Worm (Caenorhabditis elegans) whole organism, late embryonic: ENCODE measurements around the gene smc-5.

ENCODE experiments used
- C08G9.2 ChIP-seq: sonication (generic microtip); optimal IDR thresholded peaks from 2 replicates; lab custom pipeline; 2016; ENCODE audit warnings: mild to moderate bottlenecking, missing genetic modification characterization, moderate library complexity, missing compliant biosample characterization
- C38D4.7 ChIP-seq: fragments of 200-800 bp; sonication (Bioruptor generic); optimal IDR thresholded peaks from 2 replicates; lab custom pipeline; 2018; ENCODE audit warnings: mild to moderate bottlenecking, missing genetic modification characterization, moderate library complexity, missing compliant biosample characterization
- F13H6.1 ChIP-seq: sonication (generic microtip); optimal IDR thresholded peaks from 2 replicates; lab custom pipeline; 2016; ENCODE audit warnings: missing genetic modification characterization, missing compliant biosample characterization
- K09A11.1 ChIP-seq: sonication (generic microtip); optimal IDR thresholded peaks from 2 replicates; lab custom pipeline; 2017; ENCODE audit warnings: antibody characterized with exemption, mild to moderate bottlenecking, missing genetic modification characterization, missing compliant biosample characterization; ENCODE audit not compliant: insufficient read depth
- T23F11.4 ChIP-seq: fragments of 200-800 bp; sonication (Bioruptor generic); optimal IDR thresholded peaks from 2 replicates; lab custom pipeline; 2018; ENCODE audit warnings: mild to moderate bottlenecking, missing genetic modification characterization, missing compliant biosample characterization
- Y22D7AL.16 ChIP-seq: sonication (generic microtip); optimal IDR thresholded peaks from 2 replicates; lab custom pipeline; 2016; ENCODE audit warnings: missing genetic modification characterization, missing compliant biosample characterization
- ahr-1 ChIP-seq: sonication (generic microtip); optimal IDR thresholded peaks from 2 replicates; lab custom pipeline; 2016; ENCODE audit warnings: missing genetic modification characterization, missing compliant biosample characterization
- ceh-14 ChIP-seq: sonication (generic microtip); optimal IDR thresholded peaks from 2 replicates; lab custom pipeline; 2016; ENCODE audit warnings: missing genotype, missing genetic modification characterization, missing compliant biosample characterization
- ceh-18 ChIP-seq: sonication (generic microtip); optimal IDR thresholded peaks from 2 replicates; lab custom pipeline; 2016; ENCODE audit warnings: missing genetic modification characterization, missing compliant biosample characterization
- ceh-19 ChIP-seq: fragments of 200-800 bp; sonication (Bioruptor generic); optimal IDR thresholded peaks from 2 replicates; lab custom pipeline; 2018; ENCODE audit warnings: mild to moderate bottlenecking, missing genetic modification characterization, missing compliant biosample characterization
- ceh-22 ChIP-seq: sonication (generic microtip); optimal IDR thresholded peaks from 2 replicates; lab custom pipeline; 2017; ENCODE audit warnings: missing biosample characterization, missing genetic modification characterization
- ceh-30 ChIP-seq: fragments of 150-350 bp; optimal IDR thresholded peaks from 2 replicates; lab custom pipeline; 2014; ENCODE audit warnings: missing biosample characterization, missing genetic modification characterization
- ceh-31 ChIP-seq: sonication (generic microtip); optimal IDR thresholded peaks from 2 replicates; lab custom pipeline; 2016; ENCODE audit warnings: missing genetic modification characterization, missing compliant biosample characterization
- ceh-6 ChIP-seq: fragments of 200-800 bp; sonication (Bioruptor generic); optimal IDR thresholded peaks from 2 replicates; lab custom pipeline; 2018; ENCODE audit warnings: mild to moderate bottlenecking, missing genetic modification characterization, missing compliant biosample characterization
- eyg-1 ChIP-seq: sonication (generic microtip); optimal IDR thresholded peaks from 2 replicates; lab custom pipeline; 2016; ENCODE audit warnings: missing genotype, missing genetic modification characterization, missing compliant biosample characterization
- fax-1 ChIP-seq: sonication (generic microtip); optimal IDR thresholded peaks from 2 replicates; lab custom pipeline; 2016; ENCODE audit warnings: missing genotype, missing genetic modification characterization, missing compliant biosample characterization
- fkh-6 ChIP-seq: sonication (generic microtip); optimal IDR thresholded peaks from 2 replicates; lab custom pipeline; 2016; ENCODE audit warnings: missing genetic modification characterization, missing compliant biosample characterization
- gmeb-2 ChIP-seq: sonication (generic microtip); optimal IDR thresholded peaks from 2 replicates; lab custom pipeline; 2016; ENCODE audit warnings: missing genetic modification characterization, inconsistent platforms, missing compliant biosample characterization
- hlh-15 ChIP-seq: sonication (generic microtip); optimal IDR thresholded peaks from 2 replicates; lab custom pipeline; 2016; ENCODE audit warnings: missing genetic modification characterization, missing compliant biosample characterization
- hlh-8 ChIP-seq: sonication (generic microtip); optimal IDR thresholded peaks from 2 replicates; lab custom pipeline; 2016; ENCODE audit warnings: missing genotype, missing genetic modification characterization, missing compliant biosample characterization
- madf-2 ChIP-seq: sonication (generic microtip); optimal IDR thresholded peaks from 2 replicates; lab custom pipeline; 2017; ENCODE audit warnings: missing genetic modification characterization, missing compliant biosample characterization
- nhr-232 ChIP-seq: sonication (generic microtip); optimal IDR thresholded peaks from 2 replicates; lab custom pipeline; 2016; ENCODE audit warnings: missing genetic modification characterization, missing compliant biosample characterization
- npax-4 ChIP-seq: sonication (generic microtip); optimal IDR thresholded peaks from 2 replicates; lab custom pipeline; 2016; ENCODE audit warnings: missing genetic modification characterization, missing compliant biosample characterization
- pag-3 ChIP-seq: sonication (generic microtip); optimal IDR thresholded peaks from 2 replicates; lab custom pipeline; 2016; ENCODE audit warnings: missing compliant biosample characterization, missing genetic modification characterization, borderline replicate concordance
- pat-9 ChIP-seq: fragments of 200-800 bp; sonication (Bioruptor generic); optimal IDR thresholded peaks from 2 replicates; lab custom pipeline; 2018; ENCODE audit warnings: mild to moderate bottlenecking, missing genetic modification characterization, moderate library complexity, missing compliant biosample characterization
- pha-2 ChIP-seq: sonication (generic microtip); optimal IDR thresholded peaks from 2 replicates; lab custom pipeline; 2017; ENCODE audit warnings: mild to moderate bottlenecking, missing genetic modification characterization, missing compliant biosample characterization
- pha-4 ChIP-seq: fragments of 150-350 bp; optimal IDR thresholded peaks from 2 replicates; lab custom pipeline; 2018; ENCODE audit warnings: missing biosample characterization, missing genetic modification reagents, missing genetic modification characterization
- pqm-1 ChIP-seq: sonication (generic microtip); optimal IDR thresholded peaks from 2 replicates; lab custom pipeline; 2016; ENCODE audit warnings: missing genetic modification characterization, missing compliant biosample characterization
- ref-2 ChIP-seq: sonication (generic microtip); optimal IDR thresholded peaks from 2 replicates; lab custom pipeline; 2016; ENCODE audit warnings: missing genetic modification characterization, missing compliant biosample characterization
- rnt-1 ChIP-seq: sonication (generic microtip); optimal IDR thresholded peaks from 2 replicates; lab custom pipeline; 2016; ENCODE audit warnings: missing genetic modification characterization, missing compliant biosample characterization
- sox-2 ChIP-seq: fragments of 200-800 bp; sonication (Bioruptor generic); IDR thresholded peaks from 2 replicates; pipeline ENCODE4 v1.3.6; 2022; ENCODE audit warnings: missing genetic modification reagents, missing genetic modification characterization, missing compliant biosample characterization
- sox-4 ChIP-seq: sonication (generic microtip); optimal IDR thresholded peaks from 2 replicates; lab custom pipeline; 2017; ENCODE audit warnings: mild to moderate bottlenecking, missing genetic modification characterization, inconsistent platforms, missing compliant biosample characterization
- tbx-2 ChIP-seq: sonication (generic microtip); optimal IDR thresholded peaks from 2 replicates; lab custom pipeline; 2016; ENCODE audit warnings: missing genetic modification characterization, missing compliant biosample characterization
- tbx-7 ChIP-seq: sonication (generic microtip); optimal IDR thresholded peaks from 2 replicates; lab custom pipeline; 2016; ENCODE audit warnings: missing genotype, missing genetic modification characterization, missing compliant biosample characterization
- ttx-3 ChIP-seq: sonication (generic microtip); optimal IDR thresholded peaks from 2 replicates; lab custom pipeline; 2016; ENCODE audit warnings: missing genetic modification reagents, missing genetic modification characterization, missing compliant biosample characterization
- unc-3 ChIP-seq, 2 experiments: fragments of 200-800 bp in 1 of 2; sonication (Bioruptor generic) in 1 of 2; sonication (generic microtip) in 1 of 2; conservative IDR thresholded peaks in 1 of 2; optimal IDR thresholded peaks in 1 of 2; 2 replicates each; pipeline versions ENCODE4 v1.3.6 to Lab custom; 2016 to 2022; ENCODE audit warnings: missing compliant biosample characterization in 2 of 2, missing genetic modification characterization in 2 of 2, missing genetic modification reagents in 1 of 2
- unc-42 ChIP-seq: sonication (generic microtip); optimal IDR thresholded peaks from 2 replicates; lab custom pipeline; 2016; ENCODE audit warnings: missing genotype, missing genetic modification characterization, missing compliant biosample characterization
- unc-55 ChIP-seq: sonication (generic microtip); optimal IDR thresholded peaks from 2 replicates; lab custom pipeline; 2017; ENCODE audit warnings: missing biosample characterization, missing genetic modification reagents, missing genetic modification characterization
- zip-5 ChIP-seq: sonication (generic microtip); optimal IDR thresholded peaks from 2 replicates; lab custom pipeline; 2016; ENCODE audit warnings: missing genetic modification characterization, missing compliant biosample characterization

Gene smc-5

DNA sequence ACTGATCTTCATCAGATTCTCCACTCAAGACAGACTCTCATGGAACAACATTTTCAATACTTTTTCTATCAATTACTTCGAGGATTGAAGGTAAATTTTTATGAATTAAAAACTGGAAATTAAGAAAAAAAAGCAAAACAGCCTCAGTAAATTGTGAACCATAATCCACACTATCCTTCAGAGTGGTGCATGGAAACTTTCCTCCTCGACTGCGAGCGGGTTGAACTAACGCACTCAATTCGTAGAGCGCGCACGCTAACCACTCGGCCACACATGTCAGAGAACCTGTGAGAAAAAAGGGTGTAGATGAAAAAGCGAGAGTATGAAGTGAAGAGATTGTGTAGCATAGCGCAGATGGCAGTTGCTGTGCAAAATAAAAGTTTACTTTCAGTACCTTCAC lies 43.1 kb downstream of the smc-5 start (continued):
- TF ChIP-seq hlh-15 (tag; lab: Kevin White, UChicago), result peak; percentile 96
- peak; percentile 98 for TF ChIP-seq ceh-6 (GFP tag; lab: Kevin White, UChicago)
- TF ChIP-seq ref-2 (tag; lab: Kevin White, UChicago), result peak; percentile 93
- TF ChIP-seq zip-5 (tag; lab: Kevin White, UChicago), result peak; percentile 79
- peak; percentile 66 for TF ChIP-seq unc-42 (tag; lab: Kevin White, UChicago)
- TF ChIP-seq K09A11.1, result peak; percentile 90
- peak; percentile 98 for TF ChIP-seq sox-4
- TF ChIP-seq fkh-6 (tag; lab: Kevin White, UChicago), result peak; percentile 95
- TF ChIP-seq ceh-31 (tag; lab: Kevin White, UChicago), result peak; percentile 81
- TF ChIP-seq sox-2 (GFP tag; lab: Robert Waterston, UW), result peak; percentile 97
- TF ChIP-seq T23F11.4 (GFP tag; lab: Kevin White, UChicago), result peak; percentile 98
- peak; percentile 97 for TF ChIP-seq ceh-19 (GFP tag; lab: Kevin White, UChicago)
- TF ChIP-seq madf-2 (tag; lab: Kevin White, UChicago), result peak; percentile 96
- TF ChIP-seq unc-3 (GFP tag; conservative IDR thresholded peaks at IDR 0.05; lab: Robert Waterston, UW), result peak; percentile 97
- TF ChIP-seq unc-3 (tag; optimal IDR thresholded peaks at IDR 0.05; lab: Kevin White, UChicago), result peak; percentile 91
- TF ChIP-seq pag-3, result peak; percentile 68
- TF ChIP-seq C38D4.7 (GFP tag; lab: Kevin White, UChicago), result peak; percentile 96
- TF ChIP-seq ceh-22 (tag; lab: Kevin White, UChicago), result peak; percentile 28
- TF ChIP-seq tbx-2 (tag; lab: Kevin White, UChicago), result peak; percentile 92
- TF ChIP-seq eyg-1, result peak; percentile 88

- TF ChIP-seq tbx-7 (tag; lab: Kevin White, UChicago) (no peak), gmeb-2 (no peak), unc-55 (no peak)
Observed at ce11 chrII:5109693-5110092, 47.8 kb downstream of the smc-5 start, which contains the start of gene F09C12.2. Gene F09C12.2 (plus strand): TSS chrII:5110012.

- TF ChIP-seq pag-3 (no peak), F13H6.1 (tag; lab: Kevin White, UChicago) (no peak), C08G9.2 (tag; lab: Kevin White, UChicago) (no peak), npax-4 (tag; lab: Kevin White, UChicago) (no peak), ahr-1 (tag; lab: Kevin White, UChicago) (no peak), pat-9 (tag; lab: Kevin White, UChicago) (no peak), unc-3 (GFP tag; conservative IDR thresholded peaks at IDR 0.05; lab: Robert Waterston, UW) (no peak), unc-3 (tag; optimal IDR thresholded peaks at IDR 0.05; lab: Kevin White, UChicago) (no peak), ceh-30 (tag; lab: Kevin White, UChicago) (no peak), fax-1 (tag; lab: Kevin White, UChicago) (no peak), Y22D7AL.16 (tag; lab: Kevin White, UChicago) (no peak), ceh-18 (tag; lab: Kevin White, UChicago) (no peak), ceh-14 (tag; lab: Kevin White, UChicago) (no peak), nhr-232 (no peak), hlh-8 (tag; lab: Kevin White, UChicago) (no peak), pqm-1 (tag; lab: Kevin White, UChicago) (no peak), ttx-3 (tag; lab: Kevin White, UChicago) (no peak), pha-2 (tag; lab: Kevin White, UChicago) (no peak), tbx-2 (tag; lab: Kevin White, UChicago) (no peak), rnt-1 (tag; lab: Kevin White, UChicago) (no peak), pha-4 (tag; lab: Kevin White, UChicago) (no peak)
Observed at ce11 chrII:5112082-5112481, 50.2 kb downstream of the smc-5 start, which contains the start of gene F09C12.8. Gene F09C12.8 (plus strand): TSS chrII:5112382.
